Fruit fly (Drosophila melanogaster) whole organism, embryonic: ENCODE measurements around the gene D1.

ENCODE experiments used
- Ssrp ChIP-seq: fragments of 200-800 bp; sonication (Bioruptor generic); optimal IDR thresholded peaks from 2 replicates; lab custom pipeline; 2018; ENCODE audit warnings: missing biosample characterization, mild to moderate bottlenecking, missing genetic modification characterization, moderate library complexity
- Xbp1 ChIP-seq: fragments of 200-800 bp; sonication (Bioruptor generic); optimal IDR thresholded peaks from 3 replicates; lab custom pipeline; 2016; ENCODE audit warnings: missing biosample characterization, mild to moderate bottlenecking, missing genetic modification characterization
- ato ChIP-seq: fragments of 200-800 bp; sonication (Bioruptor generic); IDR thresholded peaks from 2 replicates; pipeline ENCODE4 v1.3.6; 2022; ENCODE audit warnings: missing biosample characterization, missing genetic modification characterization; ENCODE audit not compliant: partially characterized antibody
- croc ChIP-seq: fragments of 200-800 bp; sonication (Bioruptor generic); conservative IDR thresholded peaks from 3 replicates; pipeline ENCODE4 v1.3.6; 2022; ENCODE audit warnings: missing biosample characterization, missing genetic modification characterization

DNA sequence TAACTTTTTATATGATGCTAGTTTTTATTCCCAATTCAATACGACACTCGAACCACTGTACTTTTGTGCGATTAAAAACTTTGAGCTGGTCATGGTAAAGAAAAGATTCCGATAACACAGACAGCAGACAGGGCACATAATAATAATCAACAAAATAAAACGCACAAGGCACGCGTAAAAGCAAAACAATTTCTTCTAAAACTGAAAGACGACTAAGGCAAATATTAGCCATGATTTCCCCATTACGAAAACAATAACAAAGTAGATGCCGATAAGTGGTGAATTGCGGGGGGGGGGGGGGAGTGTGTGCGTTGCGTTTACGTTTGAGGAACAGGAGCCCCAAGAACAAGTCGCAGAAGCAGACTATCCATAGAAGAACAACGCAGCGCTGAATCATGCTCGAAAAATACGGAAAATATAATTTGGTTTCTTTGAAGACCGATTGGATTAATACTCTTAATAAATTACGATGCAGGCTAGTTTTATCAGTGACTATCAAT lies 5.6 kb downstream of the D1 start:
- TF ChIP-seq Ssrp (tag; lab: Kevin White, UChicago) (no peak), ato (GFP tag; lab: Robert Waterston, UW) (no peak), croc (GFP tag; lab: Robert Waterston, UW) (no peak), Xbp1 (GFP tag; lab: Kevin White, UChicago) (no peak)
